Fruit fly (Drosophila melanogaster): ENCODE measurements around the gene Rab14.

DNA sequence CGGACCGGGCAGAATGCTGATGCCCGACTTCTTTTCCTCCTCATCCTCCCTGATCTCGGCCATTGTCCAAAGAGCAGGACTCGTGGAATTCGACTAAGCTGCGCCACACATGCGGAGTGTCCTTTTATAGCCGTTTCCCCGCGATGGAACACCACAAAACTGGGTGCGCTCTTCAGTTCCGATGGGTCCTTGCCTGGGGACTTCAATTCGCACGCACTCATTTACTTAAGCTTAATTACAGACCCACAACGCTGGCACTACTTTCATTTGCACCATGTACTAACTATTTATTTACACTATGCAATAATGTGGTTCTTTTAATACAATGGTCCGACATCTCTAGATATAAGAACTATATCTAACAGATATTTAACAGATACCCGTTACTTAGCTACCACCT lies 26.1 kb downstream of the Rab14 start, which contains the start of gene ppk:
- TF ChIP-seq psq (optimal IDR thresholded peaks at IDR 0.05) (no peak), Sin3A (optimal IDR thresholded peaks at IDR 0.05) (no peak), h (optimal IDR thresholded peaks at IDR 0.05) (no peak), ttk (optimal IDR thresholded peaks at IDR 0.05) (no peak), Myc (optimal IDR thresholded peaks at IDR 0.05) (no peak), insv (optimal IDR thresholded peaks at IDR 0.05) (no peak)

All from Kc167 (cell line).